Fruit fly (Drosophila melanogaster): Measurements from ENCODE around the gene prc.

DNA sequence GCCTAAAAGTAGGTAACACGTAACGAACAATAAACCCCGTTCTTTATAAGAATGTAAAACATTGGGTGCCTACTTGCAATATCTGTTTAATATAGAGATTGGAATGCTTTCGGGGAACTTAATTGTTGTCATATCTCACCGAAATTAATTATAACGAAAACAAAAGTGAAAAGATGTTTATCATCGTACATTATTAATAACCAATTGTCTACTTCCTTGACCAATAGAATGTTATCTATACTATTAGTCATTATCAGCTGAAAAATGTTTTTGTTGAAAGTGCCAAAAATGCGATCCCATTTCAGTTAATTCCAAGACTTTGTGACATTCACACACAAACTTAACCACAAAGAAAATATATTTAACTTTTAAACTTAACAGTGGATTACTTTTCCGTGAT lies 12.1 kb downstream of the prc start, which contains the start of gene CG7248:
- no peak for TF ChIP-seq CG6175 (GFP tag; IDR thresholded peaks at IDR 0.05)
- no peak for TF ChIP-seq CG2712 (tag; optimal IDR thresholded peaks at IDR 0.05)
- TF ChIP-seq Hsf (GFP tag; optimal IDR thresholded peaks at IDR 0.05): no peak
- TF ChIP-seq cad (GFP tag; optimal IDR thresholded peaks at IDR 0.05): no peak
- TF ChIP-seq pan (optimal IDR thresholded peaks at IDR 0.05): no peak
- TF ChIP-seq pan (GFP tag; optimal IDR thresholded peaks at IDR 0.05 in 1 of 2, IDR thresholded peaks at IDR 0.05 in 1 of 2): no peak
- no peak for TF ChIP-seq CG17361 (GFP tag; IDR thresholded peaks at IDR 0.05)
- no peak for TF ChIP-seq CG10274 (GFP tag; optimal IDR thresholded peaks at IDR 0.05)
- no peak for TF ChIP-seq br (optimal IDR thresholded peaks at IDR 0.05)
- no peak for TF ChIP-seq B-H2 (GFP tag; optimal IDR thresholded peaks at IDR 0.05)
- no peak for TF ChIP-seq Atf6 (GFP tag; IDR thresholded peaks at IDR 0.05)
- no peak for TF ChIP-seq Hr3 (GFP tag; optimal IDR thresholded peaks at IDR 0.05)

All from whole organism, embryonic.